Worm (Caenorhabditis elegans) whole organism, mixed stage, embryonic: ENCODE results near the gene F22E5.6.

Source experiments
- ceh-39 ChIP-seq: fragments of 150-350 bp; optimal IDR thresholded peaks from 2 replicates; lab custom pipeline; 2014; ENCODE audit warnings: missing biosample characterization, missing genetic modification characterization
- elt-1 ChIP-seq: sonication (generic microtip); optimal IDR thresholded peaks from 2 replicates; lab custom pipeline; 2017; ENCODE audit warnings: missing genetic modification characterization, mild to moderate bottlenecking, missing compliant biosample characterization, antibody characterized with exemption, moderate library complexity, borderline replicate concordance; ENCODE audit not compliant: insufficient read depth
- lin-13 ChIP-seq: fragments of 150-350 bp; optimal IDR thresholded peaks from 2 replicates; lab custom pipeline; 2014; ENCODE audit warnings: missing biosample characterization, missing genetic modification characterization
- lsy-2 ChIP-seq: fragments of 150-350 bp; optimal IDR thresholded peaks from 2 replicates; lab custom pipeline; 2014; ENCODE audit warnings: missing biosample characterization, missing genetic modification characterization
- nhr-12 ChIP-seq: fragments of 150-350 bp; optimal IDR thresholded peaks from 2 replicates; lab custom pipeline; 2014; ENCODE audit warnings: missing biosample characterization, missing genetic modification characterization
- nhr-237 ChIP-seq: fragments of 150-350 bp; optimal IDR thresholded peaks from 2 replicates; lab custom pipeline; 2014; ENCODE audit warnings: missing biosample characterization, missing genetic modification characterization
- snpc-4 ChIP-seq: fragments of 150-350 bp; optimal IDR thresholded peaks from 2 replicates; lab custom pipeline; 2014; ENCODE audit warnings: missing biosample characterization, missing genetic modification characterization
- sptf-1 ChIP-seq: sonication (generic microtip); optimal IDR thresholded peaks from 2 replicates; lab custom pipeline; 2017; ENCODE audit warnings: mild to moderate bottlenecking, missing genetic modification characterization, moderate library complexity, missing compliant biosample characterization
- unc-120 ChIP-seq: sonication (generic microtip); optimal IDR thresholded peaks from 2 replicates; lab custom pipeline; 2017; ENCODE audit warnings: missing genetic modification characterization, missing compliant biosample characterization; ENCODE audit not compliant: poor library complexity, severe bottlenecking
- unc-39 ChIP-seq: fragments of 150-350 bp; optimal IDR thresholded peaks from 2 replicates; lab custom pipeline; 2014; ENCODE audit warnings: missing biosample characterization, missing genetic modification characterization

DNA sequence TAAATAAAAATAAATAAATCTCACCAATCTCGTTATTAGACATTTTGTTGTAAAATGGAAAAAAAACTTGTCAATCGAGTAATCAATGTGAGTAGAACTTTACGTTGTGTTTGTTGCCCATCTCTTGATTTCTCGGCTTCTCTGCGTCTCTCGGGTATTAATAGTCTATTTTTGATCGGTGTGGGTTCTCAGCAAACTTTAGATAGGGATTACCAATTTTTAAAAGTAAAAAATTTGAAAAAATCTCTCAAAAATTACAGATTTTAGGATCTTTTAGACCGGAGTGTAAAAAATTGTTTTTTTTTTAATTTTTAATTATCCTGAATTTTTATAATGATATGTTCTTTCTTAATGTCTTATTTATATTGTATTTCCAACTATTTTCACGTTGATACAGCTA lies 12.3 kb upstream of the F22E5.6 start, which contains the start of gene F22E5.21:
- TF ChIP-seq unc-39 (tag; lab: Kevin White, UChicago) (no peak), snpc-4 (no peak), elt-1 (tag; lab: Kevin White, UChicago) (no peak), unc-120 (tag; lab: Kevin White, UChicago) (no peak), lin-13 (tag; lab: Kevin White, UChicago) (no peak), nhr-237 (no peak), sptf-1 (tag; lab: Kevin White, UChicago) (no peak), nhr-12 (no peak), lsy-2 (no peak), ceh-39 (no peak)
